Worm (Caenorhabditis elegans): ENCODE measurements around the gene R08C7.4.
A peak's percentile ranks its signal among the peaks of the same experiment; 100 is the strongest.

Gene R08C7.4

ce11 chrIV:4472418-4473173 lies 37.8 kb downstream of the R08C7.4 start:
- TF ChIP-seq nhr-2 (tag; optimal IDR thresholded peaks at IDR 0.05) (no peak), sem-2 (GFP tag; optimal IDR thresholded peaks at IDR 0.05) (no peak), snpc-4 (tag; optimal IDR thresholded peaks at IDR 0.05) (no peak), lin-13 (tag; optimal IDR thresholded peaks at IDR 0.05) (no peak), mab-5 (tag; optimal IDR thresholded peaks at IDR 0.05) (no peak), elt-1 (tag; optimal IDR thresholded peaks at IDR 0.05; ENCODE audit: borderline replicate concordance, insufficient read depth) (no peak), ces-1 (GFP tag; optimal IDR thresholded peaks at IDR 0.05) (no peak), blmp-1 (tag; optimal IDR thresholded peaks at IDR 0.05) (no peak), ceh-83 (GFP tag; optimal IDR thresholded peaks at IDR 0.05) (no peak), unc-39 (tag; optimal IDR thresholded peaks at IDR 0.05) (no peak), hlh-1 (tag; optimal IDR thresholded peaks at IDR 0.05) (no peak), ceh-39 (tag; optimal IDR thresholded peaks at IDR 0.05) (no peak)

ce11 chrIV:4473767-4474166 lies 38.9 kb downstream of the R08C7.4 start:
- no peak for TF ChIP-seq lin-13 (tag; optimal IDR thresholded peaks at IDR 0.05)
- TF ChIP-seq nhr-28 (tag; optimal IDR thresholded peaks at IDR 0.05): no peak
- TF ChIP-seq nhr-2 (tag; optimal IDR thresholded peaks at IDR 0.05): no peak
- TF ChIP-seq ztf-11 (tag; optimal IDR thresholded peaks at IDR 0.05): no peak
- TF ChIP-seq nhr-76 (tag; optimal IDR thresholded peaks at IDR 0.05): no peak
- TF ChIP-seq tbx-8 (GFP tag; optimal IDR thresholded peaks at IDR 0.05): no peak

ce11 chrIV:4475362-4476086 lies 40.7 kb downstream of the R08C7.4 start:
- TF ChIP-seq unc-120 (tag; optimal IDR thresholded peaks at IDR 0.05; ENCODE audit: poor library complexity, severe bottlenecking): no peak

ce11 chrIV:4477009-4477471 lies 42.2 kb downstream of the R08C7.4 start, which contains the start of gene M01H9.3:
M01H9.3 (minus strand) TSS chrIV:4477059.
- TF ChIP-seq elt-1 (tag; optimal IDR thresholded peaks at IDR 0.05; ENCODE audit: borderline replicate concordance, insufficient read depth) (no peak), mab-5 (tag; optimal IDR thresholded peaks at IDR 0.05) (no peak), snpc-4 (tag; optimal IDR thresholded peaks at IDR 0.05) (no peak), mep-1 (tag; optimal IDR thresholded peaks at IDR 0.05) (peak; percentile 19), unc-120 (tag; optimal IDR thresholded peaks at IDR 0.05; ENCODE audit: poor library complexity, severe bottlenecking) (peak; percentile 35)

ce11 chrIV:4478612-4479011 lies 43.8 kb downstream of the R08C7.4 start:
- no peak for TF ChIP-seq nhr-76 (tag; optimal IDR thresholded peaks at IDR 0.05)
- TF ChIP-seq ceh-39 (tag; optimal IDR thresholded peaks at IDR 0.05): no peak
- no peak for TF ChIP-seq sptf-1 (tag; optimal IDR thresholded peaks at IDR 0.05)
- TF ChIP-seq nhr-12 (tag; optimal IDR thresholded peaks at IDR 0.05): no peak
- TF ChIP-seq ham-2 (GFP tag; optimal IDR thresholded peaks at IDR 0.05): no peak
- no peak for TF ChIP-seq snpc-4 (tag; optimal IDR thresholded peaks at IDR 0.05)
- TF ChIP-seq nhr-28 (tag; optimal IDR thresholded peaks at IDR 0.05): no peak
- TF ChIP-seq M03D4.4 (tag; optimal IDR thresholded peaks at IDR 0.05): no peak
- no peak for TF ChIP-seq lin-32 (GFP tag; optimal IDR thresholded peaks at IDR 0.05)
- no peak for TF ChIP-seq sem-2 (GFP tag; optimal IDR thresholded peaks at IDR 0.05)
- TF ChIP-seq pha-4 (tag; optimal IDR thresholded peaks at IDR 0.05): no peak
- no peak for TF ChIP-seq ztf-11 (tag; optimal IDR thresholded peaks at IDR 0.05)
- TF ChIP-seq unc-39 (tag; optimal IDR thresholded peaks at IDR 0.05): no peak
- TF ChIP-seq mab-5 (tag; optimal IDR thresholded peaks at IDR 0.05): no peak
- no peak for TF ChIP-seq ces-1 (GFP tag; optimal IDR thresholded peaks at IDR 0.05)
- no peak for TF ChIP-seq mls-2 (tag; optimal IDR thresholded peaks at IDR 0.05)
- TF ChIP-seq flh-1 (GFP tag; optimal IDR thresholded peaks at IDR 0.05): no peak

ce11 chrIV:4480027-4480426 lies 45.2 kb downstream of the R08C7.4 start, which contains the start of gene M01H9.10:
M01H9.10 (minus strand) TSS chrIV:4480127.
- TF ChIP-seq blmp-1 (tag; optimal IDR thresholded peaks at IDR 0.05): no peak
- no peak for TF ChIP-seq lin-32 (GFP tag; optimal IDR thresholded peaks at IDR 0.05)
- TF ChIP-seq snpc-4 (tag; optimal IDR thresholded peaks at IDR 0.05): no peak
- no peak for TF ChIP-seq nhr-28 (tag; optimal IDR thresholded peaks at IDR 0.05)
- no peak for TF ChIP-seq M03D4.4 (tag; optimal IDR thresholded peaks at IDR 0.05)
- TF ChIP-seq ceh-83 (GFP tag; optimal IDR thresholded peaks at IDR 0.05): no peak
- no peak for TF ChIP-seq unc-62 (GFP tag; optimal IDR thresholded peaks at IDR 0.05)
- TF ChIP-seq elt-3 (tag; optimal IDR thresholded peaks at IDR 0.05): no peak
- no peak for TF ChIP-seq bed-3 (GFP tag; optimal IDR thresholded peaks at IDR 0.05)
- TF ChIP-seq tbx-8 (GFP tag; optimal IDR thresholded peaks at IDR 0.05): no peak
- TF ChIP-seq ceh-39 (tag; optimal IDR thresholded peaks at IDR 0.05): no peak
